Worm (Caenorhabditis elegans) whole organism, L3 larva: ENCODE results near the gene srd-66.

Source experiments
- daf-12 ChIP-seq: fragments of 150-350 bp; optimal IDR thresholded peaks from 2 replicates; lab custom pipeline; 2014; ENCODE audit warnings: missing biosample characterization, missing genetic modification reagents, missing genetic modification characterization
- egl-27 ChIP-seq: sonication (generic microtip); optimal IDR thresholded peaks from 4 replicates; lab custom pipeline; 2017; ENCODE audit warnings: missing biosample characterization, missing genetic modification reagents, missing genetic modification characterization
- fkh-10 ChIP-seq: sonication (generic microtip); optimal IDR thresholded peaks from 2 replicates; lab custom pipeline; 2017; ENCODE audit warnings: missing biosample characterization, missing genetic modification reagents, missing genetic modification characterization
- fkh-2 ChIP-seq: fragments of 150-350 bp; optimal IDR thresholded peaks from 2 replicates; lab custom pipeline; 2014; ENCODE audit warnings: missing biosample characterization, missing genetic modification reagents, missing genetic modification characterization
- hmg-11 ChIP-seq: sonication (generic microtip); optimal IDR thresholded peaks from 2 replicates; lab custom pipeline; 2016; ENCODE audit warnings: missing genetic modification characterization, missing compliant biosample characterization
- nhr-76 ChIP-seq: fragments of 150-350 bp; sonication (generic microtip); optimal IDR thresholded peaks from 5 replicates; lab custom pipeline; 2014; ENCODE audit warnings: missing biosample characterization, missing genetic modification characterization
- snpc-4 ChIP-seq: fragments of 150-350 bp; optimal IDR thresholded peaks from 2 replicates; lab custom pipeline; 2014; ENCODE audit warnings: missing biosample characterization, missing genetic modification characterization
- unc-39 ChIP-seq: sonication (generic microtip); optimal IDR thresholded peaks from 4 replicates; lab custom pipeline; 2017; ENCODE audit warnings: missing biosample characterization, missing genetic modification characterization

DNA sequence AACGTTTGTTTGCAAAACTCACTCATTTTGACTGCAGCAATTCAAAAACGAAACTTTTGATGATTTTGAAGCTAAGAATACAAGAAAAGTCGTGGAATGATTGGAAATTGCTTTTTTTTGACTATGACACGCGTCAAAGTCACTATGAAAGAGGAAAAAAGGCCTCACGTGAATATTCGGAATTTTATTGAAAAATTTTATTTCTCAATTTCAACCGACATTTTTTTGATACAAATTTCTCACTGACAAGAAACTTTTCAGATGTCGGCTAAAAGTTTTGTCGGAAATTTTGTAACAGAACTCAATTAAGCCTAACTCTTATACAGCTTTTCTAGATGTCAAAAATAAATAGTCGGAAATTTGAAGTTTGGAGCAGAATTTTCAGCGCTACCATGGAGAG lies 12.0 kb downstream of the srd-66 start, which contains the start of gene R155.5:
- no peak for TF ChIP-seq daf-12 (tag; lab: Kevin White, UChicago)
- TF ChIP-seq nhr-76 (tag; lab: Kevin White, UChicago): no peak
- TF ChIP-seq egl-27: no peak
- TF ChIP-seq fkh-10: no peak
- no peak for TF ChIP-seq fkh-2 (tag; lab: Kevin White, UChicago)
- no peak for TF ChIP-seq snpc-4 (tag; lab: Kevin White, UChicago)
- TF ChIP-seq unc-39 (tag; lab: Kevin White, UChicago): no peak
- no peak for TF ChIP-seq hmg-11 (tag; lab: Kevin White, UChicago)
